Worm (Caenorhabditis elegans) whole organism, young adult: Measurements from ENCODE around the gene spn-4.
A peak's percentile ranks its signal among the peaks of the same experiment; 100 is the strongest.

Experiments
- B0035.1 ChIP-seq: sonication (generic microtip); optimal IDR thresholded peaks from 2 replicates; lab custom pipeline; 2016; ENCODE audit warnings: missing genetic modification characterization, mild to moderate bottlenecking, missing compliant biosample characterization, missing genotype, missing genetic modification reagents
- C17E4.6 ChIP-seq: fragments of 200-800 bp; sonication (Bioruptor generic); IDR thresholded peaks from 2 replicates; pipeline ENCODE4 v1.3.6; 2022; ENCODE audit warnings: missing genetic modification reagents, missing genetic modification characterization, missing compliant biosample characterization
- F39B2.1 ChIP-seq: fragments of 200-800 bp; sonication (Bioruptor generic); IDR thresholded peaks from 2 replicates; pipeline ENCODE4 v1.3.6; 2022; ENCODE audit warnings: missing genetic modification reagents, missing genetic modification characterization, missing compliant biosample characterization
- F55B11.4 ChIP-seq: sonication (generic microtip); optimal IDR thresholded peaks from 2 replicates; lab custom pipeline; 2016; ENCODE audit warnings: missing compliant biosample characterization, missing genetic modification characterization, borderline replicate concordance; ENCODE audit not compliant: insufficient read depth
- F57A8.1 ChIP-seq: fragments of 200-800 bp; sonication (Bioruptor generic); optimal IDR thresholded peaks from 2 replicates; lab custom pipeline; 2018; ENCODE audit warnings: mild to moderate bottlenecking, missing genetic modification characterization, moderate library complexity, missing compliant biosample characterization
- K11D2.4 ChIP-seq: fragments of 200-800 bp; sonication (Bioruptor generic); IDR thresholded peaks from 2 replicates; pipeline ENCODE4 v1.3.6; 2022; ENCODE audit warnings: missing genetic modification reagents, missing genetic modification characterization, missing compliant biosample characterization
- K12H6.12 ChIP-seq: fragments of 200-800 bp; sonication (Bioruptor generic); optimal IDR thresholded peaks from 2 replicates; lab custom pipeline; 2018; ENCODE audit warnings: mild to moderate bottlenecking, missing genetic modification characterization, missing compliant biosample characterization
- Y53F4B.3 ChIP-seq: fragments of 200-800 bp; sonication (Bioruptor generic); IDR thresholded peaks from 2 replicates; pipeline ENCODE4 v1.3.6; 2022; ENCODE audit warnings: missing genetic modification reagents, missing genetic modification characterization, missing compliant biosample characterization
- ama-1 ChIP-seq, 3 experiments: fragments of 150-350 bp in 1 of 3; sonication (generic microtip) in 2 of 3; optimal IDR thresholded peaks; 2 replicates each; lab custom pipeline; 2014 to 2018; ENCODE audit warnings: missing biosample characterization in 2 of 3, missing genetic modification characterization in 2 of 3, missing genetic modification reagents in 2 of 3
- aptf-2 ChIP-seq: fragments of 200-800 bp; sonication (Bioruptor generic); conservative IDR thresholded peaks from 2 replicates; pipeline ENCODE4 v1.3.6; 2022; ENCODE audit warnings: missing genetic modification reagents, missing genetic modification characterization, missing compliant biosample characterization
- bed-2 ChIP-seq: fragments of 200-800 bp; sonication (Bioruptor generic); IDR thresholded peaks from 2 replicates; pipeline ENCODE4 v1.3.6; 2022; ENCODE audit warnings: missing genetic modification reagents, missing genetic modification characterization, missing compliant biosample characterization
- ceh-27 ChIP-seq: fragments of 200-800 bp; sonication (Bioruptor generic); optimal IDR thresholded peaks from 2 replicates; lab custom pipeline; 2018; ENCODE audit warnings: mild to moderate bottlenecking, missing genetic modification characterization, moderate library complexity, missing compliant biosample characterization
- chd-7 ChIP-seq: sonication (generic microtip); optimal IDR thresholded peaks from 2 replicates; lab custom pipeline; 2016; ENCODE audit warnings: mild to moderate bottlenecking, missing genetic modification characterization, moderate library complexity, missing compliant biosample characterization
- dox-1 ChIP-seq: fragments of 200-800 bp; sonication (Bioruptor generic); IDR thresholded peaks from 2 replicates; pipeline ENCODE4 v1.3.6; 2022; ENCODE audit warnings: missing genetic modification reagents, missing genetic modification characterization, missing compliant biosample characterization
- efl-1 ChIP-seq: fragments of 150-350 bp; optimal IDR thresholded peaks from 2 replicates; lab custom pipeline; 2014; ENCODE audit warnings: missing biosample characterization, missing genetic modification reagents, missing genetic modification characterization
- egrh-3 ChIP-seq: fragments of 200-800 bp; sonication (Bioruptor generic); IDR thresholded peaks from 2 replicates; pipeline ENCODE4 v1.3.6; 2022; ENCODE audit warnings: missing genetic modification reagents, missing genetic modification characterization, missing compliant biosample characterization
- ekl-4 ChIP-seq: fragments of 200-800 bp; sonication (Bioruptor generic); IDR thresholded peaks from 2 replicates; pipeline ENCODE4 v1.3.6; 2022; ENCODE audit warnings: missing genetic modification reagents, missing genetic modification characterization, missing compliant biosample characterization
- fkh-3 ChIP-seq: sonication (generic microtip); optimal IDR thresholded peaks from 2 replicates; lab custom pipeline; 2016; ENCODE audit warnings: mild to moderate bottlenecking, missing genetic modification characterization, missing compliant biosample characterization
- hmg-1.2 ChIP-seq: fragments of 200-800 bp; sonication (Bioruptor generic); IDR thresholded peaks from 2 replicates; pipeline ENCODE4 v1.3.6; 2022; ENCODE audit warnings: missing genetic modification reagents, missing genetic modification characterization, missing compliant biosample characterization
- hsf-1 ChIP-seq: fragments of 200-800 bp; sonication (Bioruptor generic); IDR thresholded peaks from 2 replicates; pipeline ENCODE4 v1.3.6; 2022; ENCODE audit warnings: missing genetic modification reagents, missing genetic modification characterization, missing compliant biosample characterization
- lin-26 ChIP-seq: fragments of 200-800 bp; sonication (Bioruptor generic); IDR thresholded peaks from 2 replicates; pipeline ENCODE4 v1.3.6; 2022; ENCODE audit warnings: missing genetic modification reagents, missing genetic modification characterization, missing compliant biosample characterization
- lin-35 ChIP-seq, 3 experiments: fragments of 150-350 bp in 2 of 3; sonication (generic microtip) in 1 of 3; optimal IDR thresholded peaks; 2 replicates each; lab custom pipeline; 2014 to 2018; ENCODE audit warnings: missing biosample characterization in 3 of 3, missing genetic modification characterization in 3 of 3, missing genetic modification reagents in 3 of 3
- lin-54 ChIP-seq: fragments of 200-800 bp; sonication (Bioruptor generic); optimal IDR thresholded peaks from 2 replicates; lab custom pipeline; 2018; ENCODE audit warnings: mild to moderate bottlenecking, missing genetic modification characterization, missing compliant biosample characterization
- mel-28 ChIP-seq: sonication (generic microtip); optimal IDR thresholded peaks from 2 replicates; lab custom pipeline; 2016; ENCODE audit warnings: borderline replicate concordance, mild to moderate bottlenecking, missing genetic modification characterization, missing compliant biosample characterization
- nfya-2 ChIP-seq: fragments of 200-800 bp; sonication (Bioruptor generic); IDR thresholded peaks from 2 replicates; pipeline ENCODE4 v1.3.6; 2022; ENCODE audit warnings: missing genetic modification reagents, missing genetic modification characterization, missing compliant biosample characterization
- rpc-1 ChIP-seq, 2 experiments: fragments of 150-350 bp in 1 of 2; sonication (generic microtip) in 1 of 2; optimal IDR thresholded peaks; 2 replicates each; lab custom pipeline; 2014 to 2018; ENCODE audit warnings: missing biosample characterization in 1 of 2, missing genetic modification characterization in 1 of 2, missing genetic modification reagents in 1 of 2, missing genotype in 1 of 2
- snpc-1.3 ChIP-seq: sonication (generic microtip); optimal IDR thresholded peaks from 2 replicates; lab custom pipeline; 2017; ENCODE audit warnings: missing genetic modification characterization, mild to moderate bottlenecking, missing compliant biosample characterization, antibody characterized with exemption, moderate library complexity, missing genotype, missing genetic modification reagents; ENCODE audit not compliant: insufficient read depth
- tbx-9 ChIP-seq: sonication (generic microtip); optimal IDR thresholded peaks from 2 replicates; lab custom pipeline; 2016; ENCODE audit warnings: borderline replicate concordance, missing genetic modification characterization, inconsistent platforms, missing compliant biosample characterization
- zfh-2 ChIP-seq: fragments of 200-800 bp; sonication (Bioruptor generic); conservative IDR thresholded peaks from 2 replicates; pipeline ENCODE4 v1.3.6; 2022; ENCODE audit warnings: missing genetic modification reagents, missing genetic modification characterization, missing compliant biosample characterization

The spn-4 gene

DNA sequence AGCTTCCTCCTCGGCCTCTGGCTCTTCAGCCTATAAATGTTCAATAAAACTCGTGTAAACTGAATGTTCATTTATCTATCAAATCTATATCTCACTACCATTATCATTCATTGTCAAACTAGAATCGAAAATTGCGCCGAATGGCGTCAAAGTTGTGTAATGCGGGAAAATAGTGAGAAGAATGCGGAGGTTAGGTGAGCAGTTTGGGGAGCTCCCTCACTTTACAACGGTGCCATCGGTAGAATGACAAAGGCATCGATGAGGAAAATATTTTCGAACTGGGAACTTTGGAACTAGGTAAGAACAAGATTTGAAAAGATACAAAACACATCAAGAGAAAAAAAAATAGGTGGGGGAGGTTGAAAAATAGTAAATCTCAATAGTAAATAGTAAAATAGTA is 17.1 kb downstream of the spn-4 start:
- TF ChIP-seq F55B11.4 (tag; lab: Kevin White, UChicago) (no peak), aptf-2 (GFP tag; lab: Robert Waterston, UW) (no peak), egrh-3 (no peak), K12H6.12 (tag; lab: Kevin White, UChicago) (no peak), nfya-2 (GFP tag; lab: Robert Waterston, UW) (no peak), F57A8.1 (no peak), dox-1 (no peak), tbx-9 (no peak), rpc-1 (optimal IDR thresholded peaks at IDR 0.05; lab: Kevin White, UChicago) (no peak), rpc-1 (tag; optimal IDR thresholded peaks at IDR 0.05; lab: Kevin White, UChicago) (no peak), ama-1 (optimal IDR thresholded peaks at IDR 0.05; lab: Kevin White, UChicago) (no peak), ama-1 (GFP tag; optimal IDR thresholded peaks at IDR 0.05; lab: Kevin White, UChicago) (no peak), F39B2.1 (GFP tag; lab: Robert Waterston, UW) (no peak), mel-28 (tag; lab: Kevin White, UChicago) (no peak), snpc-1.3 (tag; lab: Kevin White, UChicago) (no peak), lin-35 (GFP tag; optimal IDR thresholded peaks at IDR 0.05; lab: Kevin White, UChicago) (no peak), bed-2 (no peak), K11D2.4 (GFP tag; lab: Robert Waterston, UW) (no peak)

DNA sequence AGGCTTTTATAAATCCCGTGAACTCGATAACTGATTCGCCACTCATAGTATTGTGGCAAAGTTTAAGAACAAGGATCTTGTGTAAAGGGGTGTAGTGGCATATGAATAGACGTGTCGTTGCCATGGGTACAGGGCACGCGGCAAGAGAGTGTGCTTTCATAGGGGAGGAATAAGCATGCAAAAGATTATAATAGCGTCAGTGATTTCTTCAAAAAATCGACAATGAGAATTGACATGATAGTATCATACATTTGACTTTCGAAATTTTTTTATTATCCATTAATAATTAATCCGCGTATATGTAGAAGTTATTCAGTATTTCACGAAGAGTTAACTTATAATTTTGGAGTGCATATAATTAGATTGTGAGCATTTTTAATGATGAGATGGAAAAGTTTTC is 19.7 kb downstream of the spn-4 start, which contains the start of gene bbs-8:
Gene bbs-8, minus strand, starts transcription at position 101 of the 400 bp plus-strand sequence.
- TF ChIP-seq ekl-4 (GFP tag; lab: Robert Waterston, UW), result no peak
- TF ChIP-seq Y53F4B.3 (GFP tag; lab: Robert Waterston, UW), result no peak
- no peak for TF ChIP-seq hmg-1.2
- no peak for TF ChIP-seq ceh-27 (GFP tag; lab: Kevin White, UChicago)
- no peak for TF ChIP-seq dox-1
- no peak for TF ChIP-seq C17E4.6 (GFP tag; lab: Robert Waterston, UW)
- TF ChIP-seq fkh-3, result no peak
- no peak for TF ChIP-seq hsf-1

- TF ChIP-seq efl-1 (GFP tag; lab: Kevin White, UChicago) (no peak), lin-54 (GFP tag; lab: Kevin White, UChicago) (no peak)
These were observed 22.3 kb downstream of the spn-4 start, which contains the start of gene T25F10.4 for ce11 chrV:6762361-6762760. T25F10.4 (minus strand) TSS chrV:6762461.

- TF ChIP-seq K12H6.12 (tag; lab: Kevin White, UChicago), result no peak
- peak; percentile 37 for TF ChIP-seq chd-7 (tag; lab: Kevin White, UChicago)
- TF ChIP-seq lin-26 (GFP tag; lab: Robert Waterston, UW), result 0 out of 2 replicates have a peak, but pooled peaks have one; percentile 35
- no peak for TF ChIP-seq C17E4.6 (GFP tag; lab: Robert Waterston, UW)
- TF ChIP-seq zfh-2 (GFP tag; lab: Robert Waterston, UW), result peak; percentile 46; the same call in 1 of the 2 replicates
These were observed 26.7 kb downstream of the spn-4 start, which contains the start of gene dbl-1 for ce11 chrV:6758017-6758416. dbl-1 (plus strand) TSS chrV:6758135.

DNA sequence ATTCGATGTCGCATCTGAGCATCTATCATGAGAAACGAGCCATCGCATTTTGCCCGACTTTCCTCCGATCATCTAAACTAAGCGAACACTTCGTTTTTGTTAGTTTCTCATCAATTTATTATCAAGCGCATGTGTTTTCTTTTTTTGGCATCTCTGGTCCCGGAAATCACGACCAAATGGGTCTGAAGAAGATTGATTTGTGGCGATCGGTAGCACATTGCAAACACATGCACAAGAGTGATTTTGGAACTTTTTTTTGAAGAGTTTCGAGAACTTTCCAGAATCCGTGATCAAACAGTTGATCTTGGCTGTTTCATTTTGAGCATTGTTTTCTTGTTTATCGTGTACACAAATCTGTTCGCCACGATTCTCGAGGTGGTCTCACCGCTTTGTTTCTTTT is 31.4 kb downstream of the spn-4 start:
- TF ChIP-seq B0035.1 (tag; lab: Kevin White, UChicago), result no peak
- TF ChIP-seq hsf-1, result peak; percentile 21; the same call in 1 of the 2 replicates
